Worm (Caenorhabditis elegans): Measurements from ENCODE around the gene sucg-1.
A peak's percentile ranks its signal among the peaks of the same experiment; 100 is the strongest.

The sucg-1 gene

DNA sequence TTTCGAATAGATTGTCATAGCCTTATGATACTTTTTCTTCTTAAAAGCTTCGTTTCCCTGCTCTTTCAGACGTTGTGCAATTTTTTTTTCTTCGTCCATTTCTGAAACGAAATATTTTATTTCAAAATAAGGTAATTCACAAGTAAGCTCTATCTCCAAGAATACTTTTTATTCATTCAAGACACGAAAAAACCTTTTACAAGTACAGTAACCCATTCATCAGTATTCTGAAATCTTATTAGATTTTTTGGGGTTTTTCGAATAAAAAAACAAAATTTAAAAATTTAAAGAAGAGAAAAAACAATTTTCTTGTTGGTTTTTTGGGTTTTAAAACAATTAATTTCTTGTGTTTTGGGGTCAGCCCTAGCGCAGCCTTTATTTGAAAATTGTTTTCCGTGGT, 50.2 kb downstream of the sucg-1 start, which contains the start of gene rpap-3:
Gene rpap-3 (minus strand): TSS at position 101 of the 400 bp plus-strand sequence.
- TF ChIP-seq nfya-1 (tag; optimal IDR thresholded peaks at IDR 0.05; ENCODE audit: borderline replicate concordance, insufficient read depth) (no peak), ceh-79 (tag; optimal IDR thresholded peaks at IDR 0.05) (no peak), madf-6 (GFP tag; IDR thresholded peaks at IDR 0.05) (peak; percentile 30; the same call in 1 of the 2 replicates), hrde-1 (tag; optimal IDR thresholded peaks at IDR 0.05; ENCODE audit: borderline replicate concordance) (peak; percentile 8), B0035.1 (tag; optimal IDR thresholded peaks at IDR 0.05) (no peak), cebp-1 (GFP tag; IDR thresholded peaks at IDR 0.05) (no peak), cebp-1 (tag; optimal IDR thresholded peaks at IDR 0.05) (peak; percentile 8), B0019.2 (GFP tag; conservative IDR thresholded peaks at IDR 0.05) (no peak)

Data from whole organism, young adult.